Fruit fly (Drosophila melanogaster) whole organism, prepupa: ENCODE results near the gene ome.

Source experiments
- Blimp-1 ChIP-seq: fragments of 200-800 bp; sonication (Bioruptor generic); optimal IDR thresholded peaks from 3 replicates; lab custom pipeline; 2017; ENCODE audit warnings: missing biosample characterization, missing genetic modification characterization, mild to moderate bottlenecking, moderate library complexity, missing genetic modification reagents
- CG11294 ChIP-seq: fragments of 200-800 bp; sonication (Bioruptor generic); IDR thresholded peaks from 2 replicates; pipeline ENCODE4 v1.3.6; 2022; ENCODE audit warnings: missing biosample characterization, missing genetic modification characterization
- CG11762 ChIP-seq: fragments of 200-800 bp; sonication (Bioruptor generic); optimal IDR thresholded peaks from 3 replicates; lab custom pipeline; 2016; ENCODE audit warnings: missing biosample characterization, missing genetic modification characterization; ENCODE audit not compliant: insufficient read depth
- CG15336 ChIP-seq: fragments of 200-800 bp; sonication (Bioruptor generic); IDR thresholded peaks from 2 replicates; pipeline ENCODE4 v1.3.6; 2022; ENCODE audit warnings: missing biosample characterization, missing genetic modification characterization
- CG16779 ChIP-seq: fragments of 200-800 bp; sonication (Bioruptor generic); optimal IDR thresholded peaks from 3 replicates; lab custom pipeline; 2017; ENCODE audit warnings: missing biosample characterization, mild to moderate bottlenecking, missing genetic modification characterization
- CG32006 ChIP-seq: fragments of 200-800 bp; sonication (Bioruptor generic); optimal IDR thresholded peaks from 3 replicates; lab custom pipeline; 2017; ENCODE audit warnings: missing biosample characterization, mild to moderate bottlenecking, missing genetic modification characterization
- CG3919 ChIP-seq: fragments of 200-800 bp; sonication (Bioruptor generic); optimal IDR thresholded peaks from 3 replicates; lab custom pipeline; 2016; ENCODE audit warnings: missing biosample characterization, missing genetic modification characterization
- CG4318 ChIP-seq: fragments of 200-800 bp; sonication (Bioruptor generic); optimal IDR thresholded peaks from 3 replicates; lab custom pipeline; 2017; ENCODE audit warnings: missing biosample characterization, mild to moderate bottlenecking, missing genetic modification characterization
- CG6163 ChIP-seq: fragments of 200-800 bp; sonication (Bioruptor generic); IDR thresholded peaks from 3 replicates; pipeline ENCODE4 v1.3.6; 2022; ENCODE audit warnings: missing biosample characterization, missing genetic modification characterization
- CG6276 ChIP-seq: fragments of 200-800 bp; sonication (Bioruptor generic); optimal IDR thresholded peaks from 2 replicates; lab custom pipeline; 2017; ENCODE audit warnings: missing biosample characterization, mild to moderate bottlenecking, missing genetic modification characterization
- CG6854 ChIP-seq: fragments of 200-800 bp; sonication (Bioruptor generic); optimal IDR thresholded peaks from 2 replicates; lab custom pipeline; 2017; ENCODE audit warnings: missing biosample characterization, mild to moderate bottlenecking, missing genetic modification characterization
- CG7368 ChIP-seq: fragments of 200-800 bp; sonication (Bioruptor generic); optimal IDR thresholded peaks from 3 replicates; lab custom pipeline; 2016; ENCODE audit warnings: missing biosample characterization, missing genetic modification characterization
- CG8319 ChIP-seq: fragments of 200-800 bp; sonication (Bioruptor generic); optimal IDR thresholded peaks from 3 replicates; lab custom pipeline; 2016; ENCODE audit warnings: missing biosample characterization, missing genetic modification characterization
- Eip75B ChIP-seq: fragments of 200-800 bp; sonication (Bioruptor generic); optimal IDR thresholded peaks from 3 replicates; lab custom pipeline; 2016; ENCODE audit warnings: missing biosample characterization, missing genetic modification characterization
- Eip78C ChIP-seq: fragments of 200-800 bp; sonication (Bioruptor generic); peaks from one replicate; lab custom pipeline; 2016; ENCODE audit warnings: missing biosample characterization, missing genetic modification characterization
- Eip93F ChIP-seq: fragments of 200-800 bp; sonication (Bioruptor generic); optimal IDR thresholded peaks from 2 replicates; lab custom pipeline; 2016; ENCODE audit warnings: missing biosample characterization, mild to moderate bottlenecking, missing genetic modification characterization
- Ets21C ChIP-seq: fragments of 200-800 bp; sonication (Bioruptor generic); optimal IDR thresholded peaks from 3 replicates; lab custom pipeline; 2016; ENCODE audit warnings: missing biosample characterization, missing genetic modification characterization
- Ets96B ChIP-seq: fragments of 200-800 bp; optimal IDR thresholded peaks from 2 replicates; lab custom pipeline; 2019; ENCODE audit warnings: missing biosample characterization, mild to moderate bottlenecking, missing genetic modification characterization, moderate library complexity
- Hr38 ChIP-seq: sonication (Bioruptor generic); optimal IDR thresholded peaks from 2 replicates; lab custom pipeline; 2016; ENCODE audit warnings: missing biosample characterization, missing genetic modification characterization
- Hr39 ChIP-seq: fragments of 200-800 bp; sonication (Bioruptor generic); optimal IDR thresholded peaks from 2 replicates; lab custom pipeline; 2016; ENCODE audit warnings: missing biosample characterization, missing genetic modification characterization
- Hr4 ChIP-seq: fragments of 200-800 bp; sonication (Bioruptor generic); optimal IDR thresholded peaks from 3 replicates; lab custom pipeline; 2016; ENCODE audit warnings: missing biosample characterization, missing genetic modification characterization
- Lpt ChIP-seq: fragments of 200-800 bp; sonication (Bioruptor generic); optimal IDR thresholded peaks from 3 replicates; lab custom pipeline; 2016; ENCODE audit warnings: missing biosample characterization, missing genetic modification characterization
- Met ChIP-seq: fragments of 200-800 bp; sonication (Bioruptor generic); optimal IDR thresholded peaks from 3 replicates; lab custom pipeline; 2016; ENCODE audit warnings: missing biosample characterization, missing genetic modification characterization
- Smox ChIP-seq: fragments of 200-800 bp; sonication (Bioruptor generic); optimal IDR thresholded peaks from 3 replicates; lab custom pipeline; 2016; ENCODE audit warnings: missing biosample characterization, missing genetic modification characterization
- Sox102F ChIP-seq: fragments of 200-800 bp; sonication (Bioruptor generic); optimal IDR thresholded peaks from 2 replicates; lab custom pipeline; 2016; ENCODE audit warnings: missing biosample characterization, mild to moderate bottlenecking, missing genetic modification characterization
- Sox15 ChIP-seq: fragments of 200-800 bp; sonication (Bioruptor generic); optimal IDR thresholded peaks from 3 replicates; lab custom pipeline; 2016; ENCODE audit warnings: missing biosample characterization, missing genetic modification characterization
- acj6 ChIP-seq: fragments of 200-800 bp; sonication (Bioruptor generic); optimal IDR thresholded peaks from 3 replicates; lab custom pipeline; 2016; ENCODE audit warnings: missing biosample characterization, missing genetic modification characterization
- cyc ChIP-seq: fragments of 200-800 bp; sonication (Bioruptor generic); optimal IDR thresholded peaks from 3 replicates; lab custom pipeline; 2016; ENCODE audit warnings: missing biosample characterization, missing genetic modification characterization
- dsx ChIP-seq: fragments of 200-800 bp; optimal IDR thresholded peaks from 3 replicates; lab custom pipeline; 2019; ENCODE audit warnings: missing biosample characterization, mild to moderate bottlenecking, missing genetic modification characterization, moderate library complexity; ENCODE audit not compliant: poor library complexity, severe bottlenecking
- eg ChIP-seq: fragments of 200-800 bp; sonication (Bioruptor generic); IDR thresholded peaks from 3 replicates; pipeline ENCODE4 v1.3.6; 2022; ENCODE audit warnings: missing biosample characterization, missing genetic modification characterization
- esn ChIP-seq: fragments of 200-800 bp; sonication (Bioruptor generic); optimal IDR thresholded peaks from 2 replicates; lab custom pipeline; 2016; ENCODE audit warnings: missing biosample characterization, mild to moderate bottlenecking, missing genetic modification characterization, moderate library complexity
- fd59A ChIP-seq: fragments of 200-800 bp; sonication (Bioruptor generic); optimal IDR thresholded peaks from 2 replicates; lab custom pipeline; 2017; ENCODE audit warnings: missing biosample characterization, mild to moderate bottlenecking, missing genetic modification characterization, missing genetic modification reagents
- fd85E ChIP-seq: fragments of 200-800 bp; sonication (Bioruptor generic); optimal IDR thresholded peaks from 3 replicates; lab custom pipeline; 2016; ENCODE audit warnings: missing biosample characterization, missing genetic modification characterization
- fkh ChIP-seq: fragments of 200-800 bp; sonication (Bioruptor generic); optimal IDR thresholded peaks from 3 replicates; lab custom pipeline; 2017; ENCODE audit warnings: missing biosample characterization, mild to moderate bottlenecking, missing genetic modification characterization, moderate library complexity
- lz ChIP-seq: fragments of 200-800 bp; sonication (Bioruptor generic); optimal IDR thresholded peaks from 3 replicates; lab custom pipeline; 2016; ENCODE audit warnings: missing biosample characterization, missing genetic modification characterization
- net ChIP-seq: fragments of 200-800 bp; sonication (Bioruptor generic); optimal IDR thresholded peaks from 3 replicates; lab custom pipeline; 2016; ENCODE audit warnings: missing biosample characterization, missing genetic modification characterization
- pdm3 ChIP-seq: fragments of 200-800 bp; sonication (Bioruptor generic); optimal IDR thresholded peaks from 3 replicates; lab custom pipeline; 2016; ENCODE audit warnings: missing biosample characterization, missing genetic modification characterization
- spab ChIP-seq: fragments of 200-800 bp; sonication (Bioruptor generic); optimal IDR thresholded peaks from 2 replicates; lab custom pipeline; 2017; ENCODE audit warnings: missing biosample characterization, mild to moderate bottlenecking, missing genetic modification characterization, missing genetic modification reagents
- ss ChIP-seq, 2 experiments: fragments of 200-800 bp; sonication (Bioruptor generic); optimal IDR thresholded peaks; 2 replicates in 1 of 2; 3 replicates in 1 of 2; lab custom pipeline; 2017 to 2018; ENCODE audit warnings: mild to moderate bottlenecking in 2 of 2, missing biosample characterization in 2 of 2, missing genetic modification characterization in 2 of 2, moderate library complexity in 1 of 2
- svp ChIP-seq: fragments of 200-800 bp; sonication (Bioruptor generic); peaks from one replicate; lab custom pipeline; 2016; ENCODE audit warnings: missing biosample characterization, missing genetic modification characterization
- vri ChIP-seq: fragments of 200-800 bp; sonication (Bioruptor generic); optimal IDR thresholded peaks from 3 replicates; lab custom pipeline; 2016; ENCODE audit warnings: missing biosample characterization, mild to moderate bottlenecking, missing genetic modification characterization

Gene ome

dm6 chr3L:14636740-14637189 lies 35.9 kb upstream of the ome start (continued):
- peak; percentile 93 for TF ChIP-seq spab
- peak; percentile 92 for TF ChIP-seq Ets96B (tag; lab: Kevin White, UChicago)
- peak; percentile 82 for TF ChIP-seq Hr39 (GFP tag; lab: Kevin White, UChicago)
- peak; percentile 79 for TF ChIP-seq Blimp-1 (GFP tag; lab: Kevin White, UChicago)
- no peak for TF ChIP-seq fkh
- peak; percentile 84 for TF ChIP-seq CG16779
- peak; percentile 96 for TF ChIP-seq CG6163 (GFP tag; lab: Robert Waterston, UW)
- TF ChIP-seq CG15336, result peak; percentile 91
- TF ChIP-seq Eip75B, result peak; percentile 95
- TF ChIP-seq ss (GFP tag; optimal IDR thresholded peaks at IDR 0.05; lab: Kevin White, UChicago), result peak; percentile 89 to 91
- peak; percentile 89 for TF ChIP-seq Lpt (GFP tag; lab: Kevin White, UChicago)
- TF ChIP-seq acj6, result peak; percentile 91
- TF ChIP-seq CG8319 (GFP tag; lab: Kevin White, UChicago), result peak; percentile 88
- TF ChIP-seq Met (GFP tag; lab: Kevin White, UChicago), result peak; percentile 92
- peak; percentile 83 for TF ChIP-seq Sox15 (GFP tag; lab: Kevin White, UChicago)
- TF ChIP-seq CG7368 (GFP tag; lab: Kevin White, UChicago), result peak; percentile 93
- peak; percentile 96 for TF ChIP-seq CG3919 (GFP tag; lab: Kevin White, UChicago)
- TF ChIP-seq CG11762 (GFP tag; lab: Kevin White, UChicago), result peak; percentile 87
- peak; percentile 89 for TF ChIP-seq fd59A (GFP tag; lab: Kevin White, UChicago)
- TF ChIP-seq Smox (GFP tag; lab: Kevin White, UChicago), result peak; percentile 90
- TF ChIP-seq CG6276, result peak; percentile 83
- peak; percentile 90 for TF ChIP-seq Hr4 (GFP tag; lab: Kevin White, UChicago)
- peak; percentile 60 for TF ChIP-seq Eip93F (GFP tag; lab: Kevin White, UChicago)
- TF ChIP-seq CG4318 (GFP tag; lab: Kevin White, UChicago), result peak; percentile 87
- TF ChIP-seq CG11294, result peak; percentile 60
- peak; percentile 90 for TF ChIP-seq Sox102F (GFP tag; lab: Kevin White, UChicago)
- TF ChIP-seq cyc, result peak; percentile 90
- TF ChIP-seq svp (GFP tag; lab: Kevin White, UChicago), result peak; percentile 95
- peak; percentile 72 for TF ChIP-seq Ets21C (GFP tag; lab: Kevin White, UChicago)
- peak; percentile 89 for TF ChIP-seq net
- peak; percentile 80 for TF ChIP-seq fd85E (GFP tag; lab: Kevin White, UChicago)
- TF ChIP-seq pdm3 (GFP tag; lab: Kevin White, UChicago), result peak; percentile 92
- TF ChIP-seq eg (GFP tag; lab: Robert Waterston, UW), result peak; percentile 93
- TF ChIP-seq CG32006 (GFP tag; lab: Kevin White, UChicago), result peak; percentile 93
- no peak for TF ChIP-seq Hr38
- peak; percentile 88 for TF ChIP-seq dsx (GFP tag; lab: Kevin White, UChicago)
- TF ChIP-seq vri (GFP tag; lab: Kevin White, UChicago), result peak; percentile 83
- TF ChIP-seq esn (GFP tag; lab: Kevin White, UChicago), result peak; percentile 94
- TF ChIP-seq CG6854, result peak; percentile 84
- TF ChIP-seq Eip78C (GFP tag; lab: Kevin White, UChicago), result peak; percentile 98
- TF ChIP-seq lz, result peak; percentile 90
